Worm (Caenorhabditis elegans): ENCODE data around the gene T13F2.4.

DNA sequence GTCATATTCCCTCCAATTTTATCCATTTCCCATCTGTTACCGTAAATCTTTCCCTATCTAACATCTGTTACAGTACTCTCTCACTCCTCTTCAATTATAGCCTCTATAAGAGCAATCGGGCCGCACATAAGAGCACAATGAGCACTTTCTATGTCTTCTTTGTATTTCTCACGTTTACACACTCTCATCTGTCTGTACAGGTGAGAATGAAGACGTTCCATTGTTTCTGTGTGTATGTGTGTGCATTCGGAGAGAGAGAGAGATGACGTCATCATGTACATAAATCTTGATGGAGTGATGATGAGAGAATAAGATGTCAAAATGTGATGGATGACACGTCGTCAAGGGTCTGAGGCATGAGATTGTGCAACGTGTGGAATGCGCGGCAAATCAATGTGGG lies 18.8 kb upstream of the T13F2.4 start:
- TF ChIP-seq nhr-76 (tag; optimal IDR thresholded peaks at IDR 0.05): no peak
- no peak for TF ChIP-seq unc-30 (tag; optimal IDR thresholded peaks at IDR 0.05)
- no peak for TF ChIP-seq lin-39 (tag; optimal IDR thresholded peaks at IDR 0.05)
- no peak for TF ChIP-seq vab-15 (tag; optimal IDR thresholded peaks at IDR 0.05)
